Fruit fly (Drosophila melanogaster): ENCODE measurements around the gene CG1812.

The CG1812 gene

DNA sequence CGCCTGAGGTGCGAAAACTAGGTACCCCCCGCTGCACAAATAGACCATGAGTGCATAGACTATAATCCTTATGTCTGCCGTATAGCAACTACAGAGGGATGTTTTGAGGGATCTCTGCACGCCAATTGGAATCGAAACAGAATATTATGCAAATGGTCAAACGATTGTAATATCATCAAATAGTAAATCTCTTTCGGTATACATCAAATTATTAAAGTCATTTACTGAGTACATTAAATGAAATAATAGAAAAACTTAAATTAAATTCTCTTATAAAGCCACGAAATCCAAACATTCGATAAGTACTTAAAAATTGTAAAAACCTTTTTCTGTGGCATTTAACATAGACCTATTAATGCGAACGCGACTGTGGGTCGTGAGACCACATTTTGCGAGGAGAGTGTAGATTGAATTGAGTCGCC lies 22.6 kb upstream of the CG1812 start (continued):
- TF ChIP-seq Hmx (GFP tag; optimal IDR thresholded peaks at IDR 0.05) (peak; percentile 7), CG14014 (GFP tag; IDR thresholded peaks at IDR 0.05) (no peak), pzg (GFP tag; optimal IDR thresholded peaks at IDR 0.05) (no peak), ind (GFP tag; optimal IDR thresholded peaks at IDR 0.05) (peak; percentile 42), CG9437 (GFP tag; optimal IDR thresholded peaks at IDR 0.05) (peak; percentile 62), Asciz (GFP tag; optimal IDR thresholded peaks at IDR 0.05) (peak; percentile 60), Hand (GFP tag; optimal IDR thresholded peaks at IDR 0.05) (no peak), CG6654 (GFP tag; optimal IDR thresholded peaks at IDR 0.05) (peak; percentile 55), cato (GFP tag; optimal IDR thresholded peaks at IDR 0.05; ENCODE audit: borderline replicate concordance) (peak; percentile 14), CG9609 (GFP tag; optimal IDR thresholded peaks at IDR 0.05) (peak; percentile 26), tx (GFP tag; optimal IDR thresholded peaks at IDR 0.05) (no peak), Bdp1 (GFP tag; optimal IDR thresholded peaks at IDR 0.05) (no peak), dimm (GFP tag; IDR thresholded peaks at IDR 0.05) (no peak), CG3281 (GFP tag; optimal IDR thresholded peaks at IDR 0.05) (peak; percentile 63), ewg (GFP tag; optimal IDR thresholded peaks at IDR 0.05) (peak; percentile 30), Kr (GFP tag; optimal IDR thresholded peaks at IDR 0.05) (no peak), CG17568 (GFP tag; optimal IDR thresholded peaks at IDR 0.05) (peak; percentile 7), ssp (GFP tag; IDR thresholded peaks at IDR 0.05) (no peak), Ssrp (tag; optimal IDR thresholded peaks at IDR 0.05) (peak; percentile 72), CG11456 (GFP tag; IDR thresholded peaks at IDR 0.05) (no peak), Gug (GFP tag; IDR thresholded peaks at IDR 0.05) (no peak), CG3847 (GFP tag; IDR thresholded peaks at IDR 0.05) (no peak), CG1792 (GFP tag; optimal IDR thresholded peaks at IDR 0.05) (peak; percentile 5), CG2129 (GFP tag; IDR thresholded peaks at IDR 0.05; ENCODE audit: partially characterized antibody) (no peak), Sin3A (optimal IDR thresholded peaks at IDR 0.05) (no peak), sim (GFP tag; IDR thresholded peaks at IDR 0.05) (no peak), CG5953 (GFP tag; IDR thresholded peaks at IDR 0.05) (no peak), hb (GFP tag; IDR thresholded peaks at IDR 0.05; ENCODE audit: partially characterized antibody) (no peak), Mad (GFP tag; optimal IDR thresholded peaks at IDR 0.05) (peak; percentile 5), CG9817 (tag; optimal IDR thresholded peaks at IDR 0.05) (peak; percentile 5), CG3838 (GFP tag; optimal IDR thresholded peaks at IDR 0.05) (no peak), hbn (GFP tag; IDR thresholded peaks at IDR 0.05; ENCODE audit: partially characterized antibody) (no peak), CG2116 (GFP tag; optimal IDR thresholded peaks at IDR 0.05) (peak; percentile 2), CG1024 (GFP tag; IDR thresholded peaks at IDR 0.05) (no peak), CG12769 (tag; optimal IDR thresholded peaks at IDR 0.05) (no peak), chn (GFP tag; optimal IDR thresholded peaks at IDR 0.05) (peak; percentile 8), CG10267 (tag; optimal IDR thresholded peaks at IDR 0.05) (peak; percentile 67), wdn (GFP tag; IDR thresholded peaks at IDR 0.05) (no peak), Hey (tag; optimal IDR thresholded peaks at IDR 0.05) (no peak), gcm2 (GFP tag; optimal IDR thresholded peaks at IDR 0.05) (no peak), CG6765 (GFP tag; optimal IDR thresholded peaks at IDR 0.05) (no peak), stc (GFP tag; IDR thresholded peaks at IDR 0.05) (peak; percentile 14; the same call in 1 of the 2 replicates), fu2 (GFP tag; optimal IDR thresholded peaks at IDR 0.05) (no peak), cwo (GFP tag; optimal IDR thresholded peaks at IDR 0.05) (peak; percentile 51), CG31388 (GFP tag; optimal IDR thresholded peaks at IDR 0.05) (no peak), H2.0 (GFP tag; IDR thresholded peaks at IDR 0.05) (no peak), Xbp1 (GFP tag; optimal IDR thresholded peaks at IDR 0.05) (peak; percentile 38), CG8944 (GFP tag; optimal IDR thresholded peaks at IDR 0.05) (peak; percentile 17), Hsf (GFP tag; optimal IDR thresholded peaks at IDR 0.05) (peak; percentile 50), psq (GFP tag; optimal IDR thresholded peaks at IDR 0.05) (no peak), Vsx1 (GFP tag; optimal IDR thresholded peaks at IDR 0.05) (peak; percentile 19), Max (GFP tag; optimal IDR thresholded peaks at IDR 0.05) (peak; percentile 49)
